Fruit fly (Drosophila melanogaster) whole organism, embryonic: ENCODE measurements around the gene CG32276.

Source experiments
- Aef1 ChIP-seq: fragments of 200-800 bp; sonication (Bioruptor generic); IDR thresholded peaks from 3 replicates; pipeline ENCODE4 v1.3.6; 2022; ENCODE audit warnings: missing biosample characterization, missing genetic modification characterization
- Antp ChIP-seq: fragments of 200-800 bp; sonication (Bioruptor generic); optimal IDR thresholded peaks from 3 replicates; lab custom pipeline; 2016; ENCODE audit warnings: missing biosample characterization, missing genetic modification characterization
- Blimp-1 ChIP-seq: fragments of 200-800 bp; sonication (Bioruptor generic); optimal IDR thresholded peaks from 3 replicates; lab custom pipeline; 2018; ENCODE audit warnings: missing biosample characterization, missing genetic modification characterization, mild to moderate bottlenecking, moderate library complexity, missing genetic modification reagents
- BtbVII ChIP-seq: fragments of 200-800 bp; sonication (Bioruptor generic); optimal IDR thresholded peaks from 3 replicates; lab custom pipeline; 2017; ENCODE audit warnings: missing biosample characterization, mild to moderate bottlenecking, missing genetic modification characterization
- CG13287 ChIP-seq: fragments of 200-800 bp; sonication (Bioruptor generic); IDR thresholded peaks from 2 replicates; pipeline ENCODE4 v1.3.6; 2022; ENCODE audit warnings: missing biosample characterization, missing genetic modification characterization; ENCODE audit not compliant: partially characterized antibody
- CG13624 ChIP-seq: fragments of 200-800 bp; sonication (Bioruptor generic); optimal IDR thresholded peaks from 2 replicates; lab custom pipeline; 2016; ENCODE audit warnings: missing biosample characterization, missing genetic modification characterization
- CG1529 ChIP-seq: fragments of 200-800 bp; sonication (Bioruptor generic); optimal IDR thresholded peaks from 3 replicates; lab custom pipeline; 2018; ENCODE audit warnings: missing biosample characterization, missing genetic modification characterization
- CG15479 ChIP-seq: fragments of 200-800 bp; sonication (Bioruptor generic); optimal IDR thresholded peaks from 3 replicates; lab custom pipeline; 2019; ENCODE audit warnings: missing biosample characterization, mild to moderate bottlenecking, missing genetic modification characterization, moderate library complexity
- CG17328 ChIP-seq: fragments of 200-800 bp; sonication (Bioruptor generic); IDR thresholded peaks from 2 replicates; pipeline ENCODE4 v1.3.6; 2022; ENCODE audit warnings: missing biosample characterization, missing genetic modification characterization
- CG17912 ChIP-seq: fragments of 200-800 bp; sonication (Bioruptor generic); optimal IDR thresholded peaks from 2 replicates; lab custom pipeline; 2018; ENCODE audit warnings: missing biosample characterization, mild to moderate bottlenecking, missing genetic modification characterization
- CG18764 ChIP-seq: fragments of 200-800 bp; sonication (Bioruptor generic); optimal IDR thresholded peaks from 3 replicates; lab custom pipeline; 2016; ENCODE audit warnings: missing biosample characterization, missing genetic modification characterization
- CG2202 ChIP-seq: fragments of 200-800 bp; sonication (Bioruptor generic); optimal IDR thresholded peaks from 2 replicates; lab custom pipeline; 2018; ENCODE audit warnings: missing biosample characterization, mild to moderate bottlenecking, missing genetic modification characterization
- CG31441 ChIP-seq: fragments of 200-800 bp; sonication (Bioruptor generic); IDR thresholded peaks from 2 replicates; pipeline ENCODE4 v1.3.6; 2022; ENCODE audit warnings: missing biosample characterization, missing genetic modification characterization
- CG33557 ChIP-seq: fragments of 200-800 bp; sonication (Bioruptor generic); optimal IDR thresholded peaks from 2 replicates; lab custom pipeline; 2019; ENCODE audit warnings: missing biosample characterization, mild to moderate bottlenecking, missing genetic modification characterization, moderate library complexity
- CG34224 ChIP-seq: fragments of 200-800 bp; sonication (Bioruptor generic); IDR thresholded peaks from 3 replicates; pipeline ENCODE4 v1.3.6; 2022; ENCODE audit warnings: missing biosample characterization, missing genetic modification characterization; ENCODE audit not compliant: partially characterized antibody
- CG4282 ChIP-seq: fragments of 200-800 bp; sonication (Bioruptor generic); optimal IDR thresholded peaks from 2 replicates; lab custom pipeline; 2016; ENCODE audit warnings: missing biosample characterization, missing genetic modification characterization
- CG4328 ChIP-seq: fragments of 200-800 bp; sonication (Bioruptor generic); optimal IDR thresholded peaks from 3 replicates; lab custom pipeline; 2017; ENCODE audit warnings: missing biosample characterization, missing genetic modification reagents, missing genetic modification characterization
- CG4730 ChIP-seq: fragments of 200-800 bp; sonication (Bioruptor generic); IDR thresholded peaks from 2 replicates; pipeline ENCODE4 v1.3.6; 2022; ENCODE audit warnings: missing biosample characterization, missing genetic modification characterization
- CG4854 ChIP-seq: fragments of 200-800 bp; sonication (Bioruptor generic); optimal IDR thresholded peaks from 2 replicates; lab custom pipeline; 2016; ENCODE audit warnings: missing biosample characterization, missing genetic modification characterization, inconsistent platforms
- CG5245 ChIP-seq: fragments of 200-800 bp; sonication (Bioruptor generic); optimal IDR thresholded peaks from 3 replicates; lab custom pipeline; 2016; ENCODE audit warnings: missing biosample characterization, missing genetic modification characterization
- CG8290 ChIP-seq, 3 experiments: fragments of 200-800 bp; sonication (Bioruptor generic); optimal IDR thresholded peaks; 2 replicates each; lab custom pipeline; 2016 to 2019; ENCODE audit warnings: missing biosample characterization in 3 of 3, missing genetic modification characterization in 3 of 3, mild to moderate bottlenecking in 2 of 3, moderate library complexity in 1 of 3
- CG8944 ChIP-seq: fragments of 200-800 bp; sonication (Bioruptor generic); optimal IDR thresholded peaks from 3 replicates; lab custom pipeline; 2016; ENCODE audit warnings: missing biosample characterization, missing genetic modification characterization
- Chrac-16 ChIP-seq: fragments of 200-800 bp; sonication (Bioruptor generic); optimal IDR thresholded peaks from 3 replicates; lab custom pipeline; 2016; ENCODE audit warnings: missing biosample characterization, missing genetic modification characterization
- CoRest ChIP-seq: fragments of 200-800 bp; sonication (Bioruptor generic); optimal IDR thresholded peaks from 3 replicates; lab custom pipeline; 2018; ENCODE audit warnings: missing biosample characterization, mild to moderate bottlenecking, missing genetic modification characterization, moderate library complexity
- Dfd ChIP-seq, 2 experiments: fragments of >200 bp; optimal IDR thresholded peaks; 2 replicates each; lab custom pipeline; 2017; ENCODE audit warnings: missing biosample characterization in 2 of 2, missing genetic modification characterization in 2 of 2
- Dp ChIP-seq: fragments of 200-800 bp; sonication (Bioruptor generic); optimal IDR thresholded peaks from 2 replicates; lab custom pipeline; 2018; ENCODE audit warnings: missing biosample characterization, mild to moderate bottlenecking, missing genetic modification characterization, moderate library complexity
- ERR ChIP-seq: fragments of 200-800 bp; sonication (Bioruptor generic); optimal IDR thresholded peaks from 2 replicates; lab custom pipeline; 2016; ENCODE audit warnings: missing biosample characterization, missing genetic modification characterization
- Ets97D ChIP-seq: fragments of 200-800 bp; sonication (Bioruptor generic); optimal IDR thresholded peaks from 3 replicates; lab custom pipeline; 2016; ENCODE audit warnings: missing biosample characterization, missing genetic modification characterization
- Fer1 ChIP-seq: fragments of 200-800 bp; sonication (Bioruptor generic); optimal IDR thresholded peaks from 2 replicates; lab custom pipeline; 2017; ENCODE audit warnings: missing biosample characterization, mild to moderate bottlenecking, missing genetic modification characterization
- HLH3B ChIP-seq: fragments of 200-800 bp; sonication (Bioruptor generic); IDR thresholded peaks from 2 replicates; pipeline ENCODE4 v1.3.6; 2022; ENCODE audit warnings: missing biosample characterization, missing genetic modification characterization
- MESR4 ChIP-seq: fragments of 200-800 bp; sonication (Bioruptor generic); optimal IDR thresholded peaks from 2 replicates; lab custom pipeline; 2018; ENCODE audit warnings: missing biosample characterization, mild to moderate bottlenecking, missing genetic modification characterization, moderate library complexity
- Mad ChIP-seq: fragments of 200-800 bp; sonication (Bioruptor generic); optimal IDR thresholded peaks from 2 replicates; lab custom pipeline; 2016; ENCODE audit warnings: missing biosample characterization, missing genetic modification characterization
- Opbp ChIP-seq: fragments of 200-800 bp; sonication (Bioruptor generic); IDR thresholded peaks from 3 replicates; pipeline ENCODE4 v1.3.6; 2022; ENCODE audit warnings: missing biosample characterization, missing genetic modification characterization; ENCODE audit not compliant: partially characterized antibody
- Ptx1 ChIP-seq: fragments of 200-800 bp; sonication (Bioruptor generic); IDR thresholded peaks from 2 replicates; pipeline ENCODE4 v1.3.6; 2022; ENCODE audit warnings: missing biosample characterization, missing genetic modification characterization
- YL-1 ChIP-seq: fragments of 200-800 bp; sonication (Bioruptor generic); optimal IDR thresholded peaks from 3 replicates; lab custom pipeline; 2017; ENCODE audit warnings: missing biosample characterization, mild to moderate bottlenecking, missing genetic modification characterization
- br ChIP-seq: fragments of >200 bp; optimal IDR thresholded peaks from 2 replicates; lab custom pipeline; 2017
- btn ChIP-seq: fragments of 200-800 bp; sonication (Bioruptor generic); optimal IDR thresholded peaks from 2 replicates; lab custom pipeline; 2016; ENCODE audit warnings: missing biosample characterization, missing genetic modification characterization
- chm ChIP-seq: fragments of 200-800 bp; sonication (Bioruptor generic); IDR thresholded peaks from 2 replicates; pipeline ENCODE4 v1.3.6; 2022; ENCODE audit warnings: missing biosample characterization, missing genetic modification characterization
- dmrt11E ChIP-seq: fragments of 200-800 bp; sonication (Bioruptor generic); optimal IDR thresholded peaks from 3 replicates; lab custom pipeline; 2018; ENCODE audit warnings: missing biosample characterization, mild to moderate bottlenecking, missing genetic modification characterization, moderate library complexity
- ems ChIP-seq: fragments of 200-800 bp; sonication (Bioruptor generic); optimal IDR thresholded peaks from 3 replicates; lab custom pipeline; 2016; ENCODE audit warnings: missing biosample characterization, missing genetic modification characterization
- ham ChIP-seq: fragments of 200-800 bp; sonication (Bioruptor generic); IDR thresholded peaks from 2 replicates; pipeline ENCODE4 v1.3.6; 2022; ENCODE audit warnings: missing biosample characterization, missing genetic modification characterization
- nerfin-1 ChIP-seq: fragments of 200-800 bp; sonication (Bioruptor generic); optimal IDR thresholded peaks from 3 replicates; lab custom pipeline; 2019; ENCODE audit warnings: missing biosample characterization, mild to moderate bottlenecking, missing genetic modification characterization, moderate library complexity
- nerfin-2 ChIP-seq: fragments of 200-800 bp; sonication (Bioruptor generic); IDR thresholded peaks from 2 replicates; pipeline ENCODE4 v1.3.6; 2022; ENCODE audit warnings: missing biosample characterization, missing genetic modification characterization; ENCODE audit not compliant: partially characterized antibody
- otp ChIP-seq: fragments of 200-800 bp; sonication (Bioruptor generic); IDR thresholded peaks from 3 replicates; pipeline ENCODE4, ENCODE4 v1.3.6; 2022; ENCODE audit warnings: missing biosample characterization, missing genetic modification characterization
- pzg ChIP-seq: fragments of 200-800 bp; sonication (Bioruptor generic); optimal IDR thresholded peaks from 3 replicates; lab custom pipeline; 2018; ENCODE audit warnings: missing biosample characterization, mild to moderate bottlenecking, missing genetic modification characterization, moderate library complexity
- schlank ChIP-seq: fragments of 200-800 bp; sonication (Bioruptor generic); optimal IDR thresholded peaks from 2 replicates; lab custom pipeline; 2018; ENCODE audit warnings: missing biosample characterization, mild to moderate bottlenecking, missing genetic modification characterization
- slbo ChIP-seq: fragments of 200-800 bp; sonication (Bioruptor generic); IDR thresholded peaks from 2 replicates; pipeline ENCODE4 v1.3.6; 2022; ENCODE audit warnings: missing biosample characterization, missing genetic modification characterization
- sqz ChIP-seq: fragments of 200-800 bp; sonication (Bioruptor generic); optimal IDR thresholded peaks from 3 replicates; lab custom pipeline; 2018; ENCODE audit warnings: missing biosample characterization, mild to moderate bottlenecking, missing genetic modification characterization
- toy ChIP-seq: fragments of 200-800 bp; sonication (Bioruptor generic); IDR thresholded peaks from 2 replicates; pipeline ENCODE4 v1.3.6; 2022; ENCODE audit warnings: missing biosample characterization, missing genetic modification characterization
- trem ChIP-seq: fragments of 200-800 bp; optimal IDR thresholded peaks from 3 replicates; lab custom pipeline; 2019; ENCODE audit warnings: missing biosample characterization, mild to moderate bottlenecking, missing genetic modification characterization, moderate library complexity

CG32276 gene

DNA sequence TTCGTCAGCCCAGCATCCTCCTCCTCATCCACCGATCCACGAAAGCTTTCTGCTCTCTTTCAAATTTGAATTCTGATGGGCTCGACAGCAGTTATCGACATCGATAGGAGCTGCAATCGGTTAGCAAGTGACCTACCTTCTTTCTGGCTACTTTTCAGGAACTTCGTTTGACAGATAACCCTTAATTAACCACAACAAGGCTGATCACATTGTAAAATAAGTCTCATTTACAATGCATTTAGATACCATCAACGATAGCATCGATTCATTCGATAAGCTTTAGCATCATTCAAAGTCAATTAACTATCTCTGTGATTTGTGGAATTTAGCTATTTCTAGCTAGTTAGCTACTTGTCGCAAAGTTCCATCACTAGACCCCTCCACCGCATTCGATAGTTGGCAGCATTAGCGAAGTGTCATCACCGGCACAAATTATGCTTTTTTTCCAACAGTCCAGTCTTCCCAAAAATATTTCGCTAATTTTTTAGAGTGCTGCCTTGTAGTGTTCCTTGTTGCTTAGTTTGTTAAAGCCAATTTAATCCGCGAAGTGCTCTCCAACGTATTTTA lies 20.2 kb downstream of the CG32276 start, which contains the start of the genes MnM and Girdin (continued):
- TF ChIP-seq CG17328 (GFP tag; lab: Robert Waterston, UW) (no peak), ERR (GFP tag; lab: Kevin White, UChicago) (peak; percentile 55), Ptx1 (GFP tag; lab: Robert Waterston, UW) (no peak), nerfin-2 (GFP tag; lab: Robert Waterston, UW) (peak; percentile 59), br (lab: Kevin White, UChicago) (no peak), Fer1 (GFP tag; lab: Kevin White, UChicago) (no peak), CG4328 (GFP tag; lab: Kevin White, UChicago) (no peak), chm (no peak), Dp (GFP tag; lab: Kevin White, UChicago) (peak; percentile 84), CG4282 (GFP tag; lab: Kevin White, UChicago) (no peak), Dfd (GFP tag; optimal IDR thresholded peaks at IDR 0.05; lab: Kevin White, UChicago) (no peak), Mad (GFP tag; lab: Kevin White, UChicago) (peak; percentile 67), CG13287 (GFP tag; lab: Robert Waterston, UW) (peak; percentile 89), CG4730 (GFP tag; lab: Robert Waterston, UW) (0 out of 2 replicates have a peak, but pooled peaks have one; percentile 11), CG5245 (peak; percentile 55), trem (peak; percentile 91), CoRest (tag; lab: Kevin White, UChicago) (peak; percentile 81), CG13624 (GFP tag; lab: Kevin White, UChicago) (peak; percentile 80), dmrt11E (tag; lab: Kevin White, UChicago) (peak; percentile 38), CG8290 (GFP tag; optimal IDR thresholded peaks at IDR 0.05; lab: Kevin White, UChicago) (peak; percentile 41), CG8290 (tag; optimal IDR thresholded peaks at IDR 0.05; lab: Kevin White, UChicago) (peak in 1 of 2 experiments; percentile 25), Opbp (GFP tag; lab: Robert Waterston, UW) (peak; percentile 71), Blimp-1 (no peak), toy (GFP tag; lab: Robert Waterston, UW) (no peak), CG18764 (GFP tag; lab: Kevin White, UChicago) (peak; percentile 32), btn (peak; percentile 52), Chrac-16 (GFP tag; lab: Kevin White, UChicago) (peak; percentile 61), CG15479 (GFP tag; lab: Kevin White, UChicago) (no peak), Aef1 (GFP tag; lab: Robert Waterston, UW) (0 out of 3 replicates have a peak, but pooled peaks have one; percentile 21), CG2202 (tag; lab: Kevin White, UChicago) (no peak), BtbVII (GFP tag; lab: Kevin White, UChicago) (no peak), CG17912 (GFP tag; lab: Kevin White, UChicago) (no peak), HLH3B (no peak; the same call in 1 of the 2 replicates), nerfin-1 (tag; lab: Kevin White, UChicago) (peak; percentile 6), Ets97D (peak; percentile 79), otp (GFP tag; lab: Robert Waterston, UW) (no peak), YL-1 (GFP tag; lab: Kevin White, UChicago) (peak; percentile 19), CG31441 (GFP tag; lab: Robert Waterston, UW) (no peak), slbo (GFP tag; lab: Robert Waterston, UW) (peak; percentile 83), Antp (peak; percentile 82), CG33557 (GFP tag; lab: Kevin White, UChicago) (peak; percentile 40), sqz (GFP tag; lab: Kevin White, UChicago) (no peak), CG1529 (GFP tag; lab: Kevin White, UChicago) (no peak), CG4854 (GFP tag; lab: Kevin White, UChicago) (no peak), schlank (tag; lab: Kevin White, UChicago) (no peak), ems (GFP tag; lab: Kevin White, UChicago) (peak; percentile 50), CG34224 (GFP tag; lab: Robert Waterston, UW) (peak; percentile 74; the same call in 2 of the 3 replicates), CG8944 (GFP tag; lab: Kevin White, UChicago) (peak; percentile 66), ham (GFP tag; lab: Robert Waterston, UW) (no peak), pzg (GFP tag; lab: Kevin White, UChicago) (peak; percentile 82), MESR4 (GFP tag; lab: Kevin White, UChicago) (peak; percentile 63)
